Fruit fly (Drosophila melanogaster): ENCODE data around the gene Acp95EF.

Acp95EF gene

DNA sequence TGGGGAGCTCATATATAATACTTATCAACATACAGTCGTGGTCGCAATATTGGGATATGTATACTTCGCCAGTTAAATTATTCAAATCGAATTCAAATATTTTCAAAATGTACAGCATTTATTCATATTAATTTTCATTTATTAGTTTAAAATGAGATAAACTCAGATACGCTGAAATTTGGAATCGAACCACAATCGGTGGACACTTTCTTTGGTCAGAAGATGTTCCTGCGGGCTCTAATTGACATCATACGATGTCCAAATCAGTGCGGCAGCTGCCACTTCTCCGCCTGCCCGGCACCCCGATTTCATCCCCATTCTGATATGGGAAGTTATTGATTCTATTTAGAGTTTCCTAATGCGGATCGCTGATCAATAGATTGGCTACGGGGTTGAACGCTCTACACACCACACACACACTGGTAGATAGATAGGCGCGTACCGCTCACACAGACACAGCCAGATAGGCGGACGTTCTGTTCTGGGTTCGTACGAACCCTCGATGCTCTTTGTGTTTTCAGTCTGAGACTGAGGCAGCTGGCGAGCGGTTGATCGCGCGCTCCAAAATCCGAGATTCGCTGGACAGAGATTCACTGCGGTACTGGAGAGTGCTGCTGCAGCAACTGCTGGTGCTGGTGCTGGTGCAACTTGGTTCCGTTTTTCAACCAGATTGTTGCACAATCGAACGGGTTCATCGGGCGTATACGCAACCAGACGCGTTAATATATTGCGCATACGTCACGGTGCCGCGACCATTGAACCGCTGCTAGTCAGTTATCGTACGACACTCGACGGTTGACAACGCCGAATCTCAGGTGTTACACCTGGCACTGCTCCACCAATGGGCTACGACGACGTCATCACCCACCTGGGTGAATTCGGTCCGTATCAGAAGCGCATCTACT lies 47.6 kb downstream of the Acp95EF start, which contains the start of gene Orct (continued):
- TF ChIP-seq da (GFP tag; optimal IDR thresholded peaks at IDR 0.05) (peak; percentile 38), Taf1 (GFP tag; IDR thresholded peaks at IDR 0.05) (peak; percentile 48; the same call in 1 of the 2 replicates), Mes4 (GFP tag; optimal IDR thresholded peaks at IDR 0.05) (no peak), Opbp (GFP tag; IDR thresholded peaks at IDR 0.05; ENCODE audit: partially characterized antibody) (no peak), Stat92E (GFP tag; optimal IDR thresholded peaks at IDR 0.05) (no peak), CG32772 (GFP tag; IDR thresholded peaks at IDR 0.05) (peak; percentile 26; the same call in 1 of the 2 replicates), CG7556 (GFP tag; optimal IDR thresholded peaks at IDR 0.05) (peak; percentile 88), HLH4C (GFP tag; IDR thresholded peaks at IDR 0.05; ENCODE audit: partially characterized antibody) (no peak), CG6683 (GFP tag; optimal IDR thresholded peaks at IDR 0.05) (peak; percentile 61), CG4820 (GFP tag; optimal IDR thresholded peaks at IDR 0.05) (peak; percentile 45), zfh2 (GFP tag; optimal IDR thresholded peaks at IDR 0.05) (peak; percentile 87), Dip3 (GFP tag; optimal IDR thresholded peaks at IDR 0.05) (peak; percentile 74), Hr39 (optimal IDR thresholded peaks at IDR 0.05) (no peak), Side (GFP tag; optimal IDR thresholded peaks at IDR 0.05) (no peak), CG8359 (GFP tag; optimal IDR thresholded peaks at IDR 0.05; ENCODE audit: borderline replicate concordance) (peak; percentile 46), sim (GFP tag; IDR thresholded peaks at IDR 0.05) (peak; percentile 4; the same call in 1 of the 2 replicates), MBD-R2 (GFP tag; IDR thresholded peaks at IDR 0.05) (0 out of 2 replicates have a peak, but pooled peaks have one; percentile 39), h (optimal IDR thresholded peaks at IDR 0.05) (no peak), NFAT (GFP tag; IDR thresholded peaks at IDR 0.05) (peak; percentile 49), p53 (GFP tag; optimal IDR thresholded peaks at IDR 0.05) (no peak), Spps (tag; optimal IDR thresholded peaks at IDR 0.05) (no peak), CG9215 (GFP tag; IDR thresholded peaks at IDR 0.05) (peak; percentile 76), dm (GFP tag; optimal IDR thresholded peaks at IDR 0.05) (peak; percentile 68), pzg (GFP tag; optimal IDR thresholded peaks at IDR 0.05) (no peak), ems (GFP tag; optimal IDR thresholded peaks at IDR 0.05) (peak; percentile 37), fru (optimal IDR thresholded peaks at IDR 0.05) (no peak), mam (GFP tag; optimal IDR thresholded peaks at IDR 0.05) (peak; percentile 76), sob (GFP tag; IDR thresholded peaks at IDR 0.05) (peak; percentile 66; the same call in 1 of the 2 replicates), tap (tag; optimal IDR thresholded peaks at IDR 0.05) (peak; percentile 77), CG17912 (GFP tag; optimal IDR thresholded peaks at IDR 0.05) (no peak), CG1647 (GFP tag; optimal IDR thresholded peaks at IDR 0.05) (peak; percentile 25), NK7.1 (GFP tag; optimal IDR thresholded peaks at IDR 0.05) (peak; percentile 29), CG10654 (GFP tag; optimal IDR thresholded peaks at IDR 0.05) (peak; percentile 27)

DNA sequence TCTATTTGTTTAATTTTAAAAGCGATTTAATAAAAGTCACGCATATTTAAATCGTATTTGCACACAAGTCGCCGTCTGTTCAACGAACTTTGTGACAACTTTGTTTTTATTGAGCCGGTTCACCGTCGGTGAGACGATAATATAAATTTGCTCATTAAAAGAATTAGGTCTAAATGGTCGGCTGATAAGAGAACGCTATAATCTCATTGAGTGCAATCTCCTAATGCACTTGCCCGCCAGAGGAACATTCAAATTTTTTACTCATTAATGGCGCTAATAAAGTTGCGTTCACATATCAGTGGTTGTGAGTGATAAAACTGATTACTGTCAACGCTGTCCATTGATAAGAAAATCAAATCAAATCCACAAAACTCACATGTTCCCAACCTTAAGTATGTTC lies 50.0 kb downstream of the Acp95EF start:
- no peak for TF ChIP-seq zen (tag; optimal IDR thresholded peaks at IDR 0.05)
- TF ChIP-seq Med (GFP tag) = peak; percentile 22
- TF ChIP-seq CG4404 (GFP tag; IDR thresholded peaks at IDR 0.05) = no peak
- no peak for TF ChIP-seq CG5953 (GFP tag; IDR thresholded peaks at IDR 0.05)
- TF ChIP-seq corto (GFP tag; optimal IDR thresholded peaks at IDR 0.05) = peak; percentile 62
- peak; percentile 48 for TF ChIP-seq exex (tag; optimal IDR thresholded peaks at IDR 0.05)
- TF ChIP-seq lbe (GFP tag; optimal IDR thresholded peaks at IDR 0.05) = peak; percentile 50
- peak; percentile 10 for TF ChIP-seq Ets65A (GFP tag)
- TF ChIP-seq nerfin-2 (GFP tag; IDR thresholded peaks at IDR 0.05; ENCODE audit: partially characterized antibody) = no peak

Data from whole organism, embryonic.